Worm (Caenorhabditis elegans) whole organism, L4 larva: Measurements from ENCODE around the gene pax-1.
A peak's percentile ranks its signal among the peaks of the same experiment; 100 is the strongest.

Experiments used
- D1046.2 ChIP-seq: fragments of 200-800 bp; sonication (Bioruptor generic); IDR thresholded peaks from 2 replicates; pipeline ENCODE4 v1.3.6; 2022; ENCODE audit warnings: missing genetic modification characterization, missing compliant biosample characterization
- F10B5.3 ChIP-seq: sonication (generic microtip); optimal IDR thresholded peaks from 2 replicates; lab custom pipeline; 2016; ENCODE audit warnings: mild to moderate bottlenecking, missing genetic modification characterization, missing compliant biosample characterization
- F37D6.2 ChIP-seq: sonication (generic microtip); optimal IDR thresholded peaks from 2 replicates; lab custom pipeline; 2016; ENCODE audit warnings: mild to moderate bottlenecking, missing genetic modification characterization, missing compliant biosample characterization
- Y105C5A.15 ChIP-seq: fragments of 200-800 bp; sonication (Bioruptor generic); IDR thresholded peaks from 2 replicates; pipeline ENCODE4 v1.3.6; 2022; ENCODE audit warnings: missing genetic modification characterization, missing compliant biosample characterization
- Y75B8A.6 ChIP-seq: fragments of 200-800 bp; sonication (Bioruptor generic); IDR thresholded peaks from 2 replicates; pipeline ENCODE4 v1.3.6; 2022; ENCODE audit warnings: missing genetic modification reagents, missing genetic modification characterization, missing compliant biosample characterization
- aha-1 ChIP-seq: fragments of 150-350 bp; peaks from one replicate; lab custom pipeline; 2014; ENCODE audit warnings: missing biosample characterization, missing genetic modification characterization
- aly-2 ChIP-seq: sonication (generic microtip); optimal IDR thresholded peaks from 2 replicates; lab custom pipeline; 2018; ENCODE audit warnings: missing biosample characterization, missing genetic modification characterization
- attf-4 ChIP-seq: sonication (generic microtip); optimal IDR thresholded peaks from 3 replicates; lab custom pipeline; 2017; ENCODE audit warnings: missing biosample characterization, missing genetic modification characterization
- ceh-28 ChIP-seq: fragments of 150-350 bp; optimal IDR thresholded peaks from 2 replicates; lab custom pipeline; 2014; ENCODE audit warnings: missing biosample characterization, missing genetic modification reagents, missing genetic modification characterization
- ceh-44 ChIP-seq: fragments of 200-800 bp; sonication (Bioruptor generic); IDR thresholded peaks from 2 replicates; pipeline ENCODE4 v1.3.6; 2022; ENCODE audit warnings: missing genetic modification reagents, missing genetic modification characterization, missing compliant biosample characterization
- ces-1 ChIP-seq: fragments of 150-350 bp; sonication (generic microtip); optimal IDR thresholded peaks from 4 replicates; lab custom pipeline; 2014; ENCODE audit warnings: missing biosample characterization, missing genetic modification reagents, missing genetic modification characterization
- ctbp-1 ChIP-seq: fragments of 200-800 bp; sonication (Bioruptor generic); IDR thresholded peaks from 2 replicates; pipeline ENCODE4 v1.3.6; 2022; ENCODE audit warnings: missing genetic modification reagents, missing genetic modification characterization, missing compliant biosample characterization
- dmd-6 ChIP-seq: fragments of 200-800 bp; sonication (Bioruptor generic); IDR thresholded peaks from 2 replicates; pipeline ENCODE4 v1.3.6; 2022; ENCODE audit warnings: missing genetic modification reagents, missing genetic modification characterization, missing compliant biosample characterization
- gei-8 ChIP-seq: fragments of 200-800 bp; sonication (Bioruptor generic); optimal IDR thresholded peaks from 2 replicates; lab custom pipeline; 2018; ENCODE audit warnings: mild to moderate bottlenecking, missing genetic modification characterization, missing compliant biosample characterization
- hlh-11 ChIP-seq: fragments of 200-800 bp; sonication (Bioruptor generic); optimal IDR thresholded peaks from 2 replicates; lab custom pipeline; 2018; ENCODE audit warnings: mild to moderate bottlenecking, missing genetic modification characterization, missing compliant biosample characterization
- hlh-30 ChIP-seq: sonication (generic microtip); optimal IDR thresholded peaks from 2 replicates; lab custom pipeline; 2017; ENCODE audit warnings: antibody characterized with exemption, mild to moderate bottlenecking, missing genetic modification characterization, missing compliant biosample characterization; ENCODE audit not compliant: insufficient read depth
- hmg-1.1 ChIP-seq: fragments of 200-800 bp; sonication (Bioruptor generic); IDR thresholded peaks from 2 replicates; pipeline ENCODE4 v1.3.6; 2022; ENCODE audit warnings: missing genetic modification reagents, missing genetic modification characterization, missing compliant biosample characterization
- lin-15B ChIP-seq: fragments of 150-350 bp; sonication (generic microtip); optimal IDR thresholded peaks from 3 replicates; lab custom pipeline; 2014; ENCODE audit warnings: missing biosample characterization, missing genetic modification characterization
- mxl-2 ChIP-seq: fragments of 200-800 bp; sonication (Bioruptor generic); conservative IDR thresholded peaks from 2 replicates; pipeline ENCODE4 v1.3.6; 2022; ENCODE audit warnings: missing genetic modification reagents, missing genetic modification characterization, missing compliant biosample characterization
- nhr-11 ChIP-seq: fragments of 150-350 bp; optimal IDR thresholded peaks from 2 replicates; lab custom pipeline; 2014; ENCODE audit warnings: missing biosample characterization, missing genetic modification characterization
- nhr-237 ChIP-seq: sonication (generic microtip); optimal IDR thresholded peaks from 2 replicates; lab custom pipeline; 2017; ENCODE audit warnings: missing biosample characterization, missing genetic modification characterization
- nhr-28 ChIP-seq: fragments of 150-350 bp; optimal IDR thresholded peaks from 2 replicates; lab custom pipeline; 2014; ENCODE audit warnings: missing biosample characterization, missing genetic modification characterization
- nhr-42 ChIP-seq: fragments of 200-800 bp; sonication (Bioruptor generic); IDR thresholded peaks from 2 replicates; pipeline ENCODE4 v1.3.6; 2022; ENCODE audit warnings: missing genetic modification characterization, missing compliant biosample characterization
- pha-4 ChIP-seq, 2 experiments: fragments of 150-350 bp in 1 of 2; fragments of 200-800 bp in 1 of 2; sonication (Bioruptor generic) in 1 of 2; IDR thresholded peaks in 1 of 2; optimal IDR thresholded peaks in 1 of 2; 2 replicates each; pipeline versions ENCODE4 v1.3.6 to Lab custom; 2014 to 2022; ENCODE audit warnings: missing genetic modification characterization in 2 of 2, missing genetic modification reagents in 2 of 2, missing biosample characterization in 1 of 2, missing compliant biosample characterization in 1 of 2
- php-3 ChIP-seq: fragments of 200-800 bp; sonication (Bioruptor generic); IDR thresholded peaks from 2 replicates; pipeline ENCODE4 v1.3.6; 2022; ENCODE audit warnings: missing genetic modification reagents, missing genetic modification characterization, missing compliant biosample characterization
- pqm-1 ChIP-seq: sonication (generic microtip); optimal IDR thresholded peaks from 2 replicates; lab custom pipeline; 2017; ENCODE audit warnings: missing biosample characterization, missing genetic modification characterization
- skn-1 ChIP-seq: fragments of 150-350 bp; optimal IDR thresholded peaks from 2 replicates; lab custom pipeline; 2014; ENCODE audit warnings: missing biosample characterization, missing genetic modification characterization
- tra-1 ChIP-seq: fragments of 200-800 bp; sonication (Bioruptor generic); IDR thresholded peaks from 2 replicates; pipeline ENCODE4 v1.3.6; 2022; ENCODE audit warnings: missing genetic modification reagents, missing genetic modification characterization, missing compliant biosample characterization
- unc-62 ChIP-seq, 3 experiments: fragments of 150-350 bp in 1 of 3; sonication (generic microtip); optimal IDR thresholded peaks in 2 of 3; peaks in 1 of 3; 1 replicate in 1 of 3; 2 replicates in 2 of 3; lab custom pipeline; 2014 to 2017; ENCODE audit warnings: missing biosample characterization in 3 of 3, missing genetic modification characterization in 3 of 3, missing genetic modification reagents in 3 of 3, missing genotype in 1 of 3
- zfp-3 ChIP-seq: fragments of 200-800 bp; sonication (Bioruptor generic); conservative IDR thresholded peaks from 2 replicates; pipeline ENCODE4 v1.3.6; 2022; ENCODE audit warnings: missing genetic modification reagents, missing genetic modification characterization, missing compliant biosample characterization

Gene pax-1

DNA sequence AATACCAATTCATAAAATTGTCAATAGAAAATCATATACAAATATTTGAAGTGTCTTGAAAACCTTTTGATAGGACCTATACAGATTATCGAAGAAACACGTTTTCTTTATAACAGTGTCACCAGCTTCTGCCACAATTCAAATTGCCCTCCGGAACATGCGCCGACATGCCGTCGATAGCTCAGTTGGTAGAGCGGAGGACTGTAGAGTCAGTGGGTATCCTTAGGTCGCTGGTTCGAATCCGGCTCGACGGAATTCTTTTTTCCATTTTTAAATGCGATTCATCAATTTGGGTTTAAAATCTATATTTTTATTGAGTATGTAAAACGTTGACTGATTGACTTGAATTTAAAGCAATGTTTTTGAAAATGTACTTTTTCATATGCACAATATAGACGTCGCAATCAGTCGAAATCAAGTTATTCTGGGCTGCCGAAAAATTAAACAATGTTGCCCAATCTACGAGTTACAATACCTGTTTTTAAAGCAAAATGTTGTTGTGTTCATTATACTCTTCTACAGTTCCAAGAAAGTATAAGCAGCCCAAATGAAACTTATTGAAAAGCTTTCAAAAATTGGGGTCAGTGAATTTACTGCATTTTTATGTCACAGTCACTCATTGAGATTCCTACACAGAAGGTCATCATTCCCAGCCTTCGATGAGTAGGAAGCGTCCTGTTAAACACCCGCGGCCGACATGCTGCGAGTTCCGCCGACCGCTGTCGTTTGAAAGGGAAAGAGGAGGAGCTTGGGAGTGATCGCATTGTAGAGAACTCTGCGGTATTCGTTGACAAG, 22.8 kb downstream of the pax-1 start (continued):
- no peak for TF ChIP-seq aly-2 (tag; lab: Kevin White, UChicago)
- TF ChIP-seq hmg-1.1, result 0 out of 2 replicates have a peak, but pooled peaks have one; percentile 20
- no peak for TF ChIP-seq nhr-28
- peak; percentile 69 for TF ChIP-seq F10B5.3 (tag; lab: Kevin White, UChicago)
- no peak for TF ChIP-seq attf-4 (tag; lab: Kevin White, UChicago)
- TF ChIP-seq ceh-44 (GFP tag; lab: Robert Waterston, UW), result peak; percentile 62; the same call in 1 of the 2 replicates
- TF ChIP-seq skn-1, result no peak

DNA sequence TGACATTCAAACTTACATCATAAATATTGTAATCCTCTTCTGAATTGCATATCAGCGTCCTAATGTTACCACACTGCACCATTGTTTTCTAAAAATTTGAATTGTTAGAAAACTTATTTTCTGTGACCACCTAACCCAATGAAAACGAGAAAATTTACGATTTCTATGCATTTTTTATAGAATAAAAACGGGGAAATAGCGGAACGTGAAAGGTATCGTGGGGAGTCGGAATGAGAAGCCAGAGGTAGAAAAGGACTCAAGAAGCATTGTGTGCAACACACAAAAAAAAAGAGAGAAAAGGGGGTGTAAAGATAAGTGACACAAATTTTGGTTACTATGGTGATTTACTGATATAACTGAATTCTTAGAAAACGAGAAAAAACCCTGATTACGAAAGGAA, 25.5 kb downstream of the pax-1 start, which contains the start of gene C16D9.6:
Gene C16D9.6, minus strand, starts transcription at position 101 of the 400 bp plus-strand sequence.
- TF ChIP-seq Y105C5A.15 (no peak), ctbp-1 (GFP tag; lab: Robert Waterston, UW) (no peak), pqm-1 (no peak), nhr-11 (tag; lab: Kevin White, UChicago) (no peak), hlh-11 (tag; lab: Kevin White, UChicago) (no peak), php-3 (GFP tag; lab: Robert Waterston, UW) (no peak), nhr-42 (no peak), Y75B8A.6 (GFP tag; lab: Robert Waterston, UW) (no peak)
- TF ChIP-seq, all 104 proteins: peak for 0

DNA sequence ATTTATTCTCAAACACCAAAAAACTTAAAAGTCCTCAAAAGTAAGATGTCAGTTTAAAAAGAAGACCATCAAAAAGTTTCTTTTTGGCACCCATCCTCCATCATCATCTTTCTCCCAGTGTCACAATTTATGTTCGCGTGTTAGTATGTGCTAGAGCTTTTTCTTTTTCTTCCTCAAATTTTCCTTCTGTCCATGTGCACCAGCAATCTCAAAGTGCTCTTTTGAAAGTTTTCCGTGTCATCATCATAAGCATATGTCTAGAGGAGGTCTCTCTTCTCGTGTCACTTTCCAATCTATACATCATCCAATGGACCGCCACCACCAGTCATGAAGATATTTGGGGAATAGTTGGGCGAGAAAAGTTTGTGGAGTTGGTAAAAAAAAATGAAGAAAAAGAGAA, 26.3 kb downstream of the pax-1 start:
- no peak for TF ChIP-seq tra-1 (GFP tag; lab: Robert Waterston, UW)
- TF ChIP-seq pha-4 (GFP tag; IDR thresholded peaks at IDR 0.05; lab: Robert Waterston, UW), result no peak
- no peak for TF ChIP-seq pha-4 (tag; optimal IDR thresholded peaks at IDR 0.05; lab: Kevin White, UChicago)
- peak in 1 of 2 experiments; percentile 22 for TF ChIP-seq unc-62 (GFP tag; optimal IDR thresholded peaks at IDR 0.05 in 1 of 2; lab: Kevin White, UChicago)
- no peak for TF ChIP-seq unc-62 (tag; optimal IDR thresholded peaks at IDR 0.05; lab: Kevin White, UChicago)
- no peak for TF ChIP-seq nhr-237 (tag; lab: Kevin White, UChicago)
- no peak for TF ChIP-seq ceh-28
- TF ChIP-seq hlh-30 (tag; lab: Kevin White, UChicago), result peak; percentile 55
- TF ChIP-seq dmd-6 (GFP tag; lab: Robert Waterston, UW), result no peak
- no peak for TF ChIP-seq lin-15B (tag; lab: Kevin White, UChicago)

DNA sequence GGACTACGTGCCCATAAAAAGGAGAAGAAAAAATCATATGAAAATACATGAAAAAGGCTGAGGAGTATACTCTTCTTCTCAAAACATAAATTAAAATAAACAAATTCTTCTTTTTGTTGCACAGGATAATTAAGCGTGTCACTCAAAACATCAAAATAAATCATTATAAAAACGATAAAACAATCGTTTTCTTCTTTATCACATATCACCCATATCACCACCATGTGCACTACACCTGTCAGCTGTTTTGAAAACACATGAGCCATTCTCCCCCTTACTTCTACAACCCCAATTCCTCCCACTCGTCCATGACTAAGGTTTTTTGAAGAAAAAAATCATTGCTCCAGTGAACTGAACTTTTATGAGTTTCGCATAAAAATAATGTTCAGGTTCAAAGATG, 27.8 kb downstream of the pax-1 start:
- TF ChIP-seq gei-8 (GFP tag; lab: Kevin White, UChicago) (no peak), zfp-3 (GFP tag; lab: Robert Waterston, UW) (no peak), unc-62 (GFP tag; optimal IDR thresholded peaks at IDR 0.05 in 1 of 2; lab: Kevin White, UChicago) (peak in 1 of 2 experiments; percentile 18), unc-62 (tag; optimal IDR thresholded peaks at IDR 0.05; lab: Kevin White, UChicago) (no peak), ctbp-1 (GFP tag; lab: Robert Waterston, UW) (no peak), mxl-2 (GFP tag; lab: Robert Waterston, UW) (no peak), F37D6.2 (tag; lab: Kevin White, UChicago) (no peak), hlh-30 (tag; lab: Kevin White, UChicago) (peak; percentile 21)

DNA sequence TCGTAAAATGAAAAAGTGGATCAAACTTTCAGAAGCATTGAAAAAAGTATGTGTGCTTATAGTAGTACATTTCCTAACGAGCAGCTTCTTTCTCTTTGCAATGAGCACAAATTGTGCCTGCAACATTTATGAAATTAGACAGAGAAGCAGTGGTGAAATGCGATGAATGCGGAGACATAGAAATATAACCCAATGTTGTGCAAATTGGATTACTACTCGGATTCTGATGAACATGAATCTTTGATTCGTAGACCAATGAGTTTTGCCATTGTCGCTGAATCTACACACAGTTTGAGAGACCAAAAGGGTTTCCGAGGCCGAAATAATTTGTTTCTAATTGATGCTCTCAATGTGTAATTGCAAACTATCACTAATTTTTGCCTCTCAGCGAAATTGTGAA, 29.2 kb downstream of the pax-1 start:
- TF ChIP-seq ces-1 (GFP tag; lab: Kevin White, UChicago) (peak; percentile 53), attf-4 (tag; lab: Kevin White, UChicago) (no peak), D1046.2 (no peak), aha-1 (peak; percentile 81)
